Fruit fly (Drosophila melanogaster): ENCODE data around the gene Syx18.

dm6 chr3R:24606868-24607267 is 18.5 kb downstream of the Syx18 start:
- TF ChIP-seq Jra (GFP tag; optimal IDR thresholded peaks at IDR 0.05) (no peak), brk (GFP tag; optimal IDR thresholded peaks at IDR 0.05) (no peak), Hr78 (GFP tag; optimal IDR thresholded peaks at IDR 0.05) (no peak), psq (GFP tag; optimal IDR thresholded peaks at IDR 0.05) (no peak), N (GFP tag; optimal IDR thresholded peaks at IDR 0.05) (no peak), CG9705 (GFP tag; optimal IDR thresholded peaks at IDR 0.05) (no peak), Dfd (GFP tag; optimal IDR thresholded peaks at IDR 0.05) (no peak), Myc (optimal IDR thresholded peaks at IDR 0.05) (no peak), rgr (GFP tag; optimal IDR thresholded peaks at IDR 0.05) (no peak), ey (GFP tag; optimal IDR thresholded peaks at IDR 0.05) (no peak), h (GFP tag; optimal IDR thresholded peaks at IDR 0.05) (peak; percentile 33)
